Worm (Caenorhabditis elegans): Measurements from ENCODE around the gene T05A7.12.

- no peak for TF ChIP-seq ces-1 (GFP tag; optimal IDR thresholded peaks at IDR 0.05)
- TF ChIP-seq lin-13 (GFP tag; optimal IDR thresholded peaks at IDR 0.05), result no peak
- no peak for TF ChIP-seq snu-23 (GFP tag; optimal IDR thresholded peaks at IDR 0.05)
- no peak for TF ChIP-seq xbp-1 (tag; optimal IDR thresholded peaks at IDR 0.05)
- no peak for TF ChIP-seq sptf-1 (tag; optimal IDR thresholded peaks at IDR 0.05)
- no peak for TF ChIP-seq nhr-237 (tag; optimal IDR thresholded peaks at IDR 0.05)
- TF ChIP-seq lin-14 (GFP tag; optimal IDR thresholded peaks at IDR 0.05), result no peak
- no peak for TF ChIP-seq sup-37 (GFP tag; optimal IDR thresholded peaks at IDR 0.05)
- TF ChIP-seq tbx-2 (tag; optimal IDR thresholded peaks at IDR 0.05), result no peak
- TF ChIP-seq egl-27 (tag; optimal IDR thresholded peaks at IDR 0.05), result no peak
- no peak for TF ChIP-seq rnt-1 (tag; optimal IDR thresholded peaks at IDR 0.05)
These were observed 26.4 kb upstream of the T05A7.12 start, which contains the start of gene F10G7.12 for ce11 chrII:4689477-4689876.
